Worm (Caenorhabditis elegans) whole organism, L4 larva: ENCODE measurements around the gene H25P19.1.

Source experiments
- D1046.2 ChIP-seq: fragments of 200-800 bp; sonication (Bioruptor generic); IDR thresholded peaks from 2 replicates; pipeline ENCODE4 v1.3.6; 2022; ENCODE audit warnings: missing genetic modification characterization, missing compliant biosample characterization
- Y105C5A.15 ChIP-seq: fragments of 200-800 bp; sonication (Bioruptor generic); IDR thresholded peaks from 2 replicates; pipeline ENCODE4 v1.3.6; 2022; ENCODE audit warnings: missing genetic modification characterization, missing compliant biosample characterization
- Y48G9A.11 ChIP-seq: fragments of 200-800 bp; sonication (Bioruptor generic); IDR thresholded peaks from 2 replicates; pipeline ENCODE4 v1.3.6; 2022; ENCODE audit warnings: missing genetic modification reagents, missing genetic modification characterization, missing compliant biosample characterization
- Y75B8A.6 ChIP-seq: fragments of 200-800 bp; sonication (Bioruptor generic); IDR thresholded peaks from 2 replicates; pipeline ENCODE4 v1.3.6; 2022; ENCODE audit warnings: missing genetic modification reagents, missing genetic modification characterization, missing compliant biosample characterization
- ZK337.2 ChIP-seq: fragments of 200-800 bp; sonication (Bioruptor generic); IDR thresholded peaks from 2 replicates; pipeline ENCODE4 v1.3.6; 2022; ENCODE audit warnings: missing genetic modification reagents, missing genetic modification characterization, missing compliant biosample characterization
- ZK546.5 ChIP-seq, 2 experiments: sonication (generic microtip); optimal IDR thresholded peaks; 2 replicates each; lab custom pipeline; 2017; ENCODE audit warnings: missing biosample characterization in 2 of 2, missing genetic modification characterization in 2 of 2
- aha-1 ChIP-seq: fragments of 150-350 bp; peaks from one replicate; lab custom pipeline; 2014; ENCODE audit warnings: missing biosample characterization, missing genetic modification characterization
- arid-1 ChIP-seq: fragments of 200-800 bp; sonication (Bioruptor generic); conservative IDR thresholded peaks from 2 replicates; pipeline ENCODE4 v1.3.6; 2022; ENCODE audit warnings: missing genetic modification reagents, missing genetic modification characterization, missing compliant biosample characterization
- attf-4 ChIP-seq: sonication (generic microtip); optimal IDR thresholded peaks from 3 replicates; lab custom pipeline; 2017; ENCODE audit warnings: missing biosample characterization, missing genetic modification characterization
- ceh-28 ChIP-seq: fragments of 150-350 bp; optimal IDR thresholded peaks from 2 replicates; lab custom pipeline; 2014; ENCODE audit warnings: missing biosample characterization, missing genetic modification reagents, missing genetic modification characterization
- ceh-44 ChIP-seq: fragments of 200-800 bp; sonication (Bioruptor generic); IDR thresholded peaks from 2 replicates; pipeline ENCODE4 v1.3.6; 2022; ENCODE audit warnings: missing genetic modification reagents, missing genetic modification characterization, missing compliant biosample characterization
- ceh-62 ChIP-seq: sonication (generic microtip); optimal IDR thresholded peaks from 2 replicates; lab custom pipeline; 2017; ENCODE audit warnings: missing biosample characterization, missing genetic modification characterization
- ces-1 ChIP-seq: fragments of 150-350 bp; sonication (generic microtip); optimal IDR thresholded peaks from 4 replicates; lab custom pipeline; 2014; ENCODE audit warnings: missing biosample characterization, missing genetic modification reagents, missing genetic modification characterization
- cey-2 ChIP-seq: sonication (generic microtip); optimal IDR thresholded peaks from 3 replicates; lab custom pipeline; 2017; ENCODE audit warnings: missing genetic modification characterization, mild to moderate bottlenecking, missing compliant biosample characterization, antibody characterized with exemption, borderline replicate concordance; ENCODE audit not compliant: insufficient read depth
- ctbp-1 ChIP-seq: fragments of 200-800 bp; sonication (Bioruptor generic); IDR thresholded peaks from 2 replicates; pipeline ENCODE4 v1.3.6; 2022; ENCODE audit warnings: missing genetic modification reagents, missing genetic modification characterization, missing compliant biosample characterization
- daf-16 ChIP-seq, 3 experiments: sonication (generic microtip); optimal IDR thresholded peaks; 2 replicates each; lab custom pipeline; 2016 to 2017; ENCODE audit warnings: missing genetic modification characterization in 3 of 3, missing genetic modification reagents in 3 of 3, mild to moderate bottlenecking in 2 of 3, missing compliant biosample characterization in 2 of 3, missing biosample characterization in 1 of 3, moderate library complexity in 1 of 3
- dmd-6 ChIP-seq: fragments of 200-800 bp; sonication (Bioruptor generic); IDR thresholded peaks from 2 replicates; pipeline ENCODE4 v1.3.6; 2022; ENCODE audit warnings: missing genetic modification reagents, missing genetic modification characterization, missing compliant biosample characterization
- dmd-8 ChIP-seq: fragments of 200-800 bp; sonication (Bioruptor generic); IDR thresholded peaks from 2 replicates; pipeline ENCODE4 v1.3.6; 2022; ENCODE audit warnings: missing genetic modification characterization, missing compliant biosample characterization
- dmd-9 ChIP-seq: fragments of 200-800 bp; sonication (Bioruptor generic); IDR thresholded peaks from 2 replicates; pipeline ENCODE4 v1.3.6; 2022; ENCODE audit warnings: missing genetic modification reagents, missing genetic modification characterization, missing compliant biosample characterization
- dve-1 ChIP-seq: sonication (generic microtip); optimal IDR thresholded peaks from 2 replicates; lab custom pipeline; 2017; ENCODE audit warnings: antibody characterized with exemption, mild to moderate bottlenecking, missing genetic modification characterization, missing compliant biosample characterization; ENCODE audit not compliant: insufficient read depth
- egl-43 ChIP-seq: fragments of 200-800 bp; sonication (Bioruptor generic); IDR thresholded peaks from 2 replicates; pipeline ENCODE4 v1.3.6; 2022; ENCODE audit warnings: missing genetic modification reagents, missing genetic modification characterization, missing compliant biosample characterization
- fkh-10 ChIP-seq: fragments of 150-350 bp; optimal IDR thresholded peaks from 2 replicates; lab custom pipeline; 2014; ENCODE audit warnings: missing biosample characterization, missing genetic modification reagents, missing genetic modification characterization
- fos-1 ChIP-seq: fragments of 150-350 bp; optimal IDR thresholded peaks from 2 replicates; lab custom pipeline; 2014; ENCODE audit warnings: missing biosample characterization, missing genetic modification characterization
- gei-8 ChIP-seq: fragments of 200-800 bp; sonication (Bioruptor generic); optimal IDR thresholded peaks from 2 replicates; lab custom pipeline; 2018; ENCODE audit warnings: mild to moderate bottlenecking, missing genetic modification characterization, missing compliant biosample characterization
- hlh-30 ChIP-seq: sonication (generic microtip); optimal IDR thresholded peaks from 2 replicates; lab custom pipeline; 2017; ENCODE audit warnings: antibody characterized with exemption, mild to moderate bottlenecking, missing genetic modification characterization, missing compliant biosample characterization; ENCODE audit not compliant: insufficient read depth
- jun-1 ChIP-seq: fragments of 150-350 bp; optimal IDR thresholded peaks from 2 replicates; lab custom pipeline; 2014; ENCODE audit warnings: missing biosample characterization, missing genetic modification reagents, missing genetic modification characterization
- lim-7 ChIP-seq: fragments of 200-800 bp; sonication (Bioruptor generic); IDR thresholded peaks from 2 replicates; pipeline ENCODE4 v1.3.6; 2022; ENCODE audit warnings: missing genetic modification characterization, missing compliant biosample characterization
- lin-15B ChIP-seq: fragments of 150-350 bp; sonication (generic microtip); optimal IDR thresholded peaks from 3 replicates; lab custom pipeline; 2014; ENCODE audit warnings: missing biosample characterization, missing genetic modification characterization
- lin-39 ChIP-seq: fragments of 150-350 bp; optimal IDR thresholded peaks from 2 replicates; lab custom pipeline; 2014; ENCODE audit warnings: missing biosample characterization, missing genetic modification reagents, missing genetic modification characterization
- mep-1 ChIP-seq: fragments of 150-350 bp; sonication (generic microtip); optimal IDR thresholded peaks from 3 replicates; lab custom pipeline; 2014; ENCODE audit warnings: missing biosample characterization, missing genetic modification characterization
- nhr-10 ChIP-seq: fragments of 150-350 bp; optimal IDR thresholded peaks from 2 replicates; lab custom pipeline; 2014; ENCODE audit warnings: missing biosample characterization, missing genetic modification characterization
- nhr-102 ChIP-seq: sonication (generic microtip); optimal IDR thresholded peaks from 2 replicates; lab custom pipeline; 2016; ENCODE audit warnings: mild to moderate bottlenecking, missing genetic modification characterization, moderate library complexity, missing compliant biosample characterization
- nhr-25 ChIP-seq: sonication (generic microtip); optimal IDR thresholded peaks from 2 replicates; lab custom pipeline; 2017; ENCODE audit warnings: missing genetic modification characterization, mild to moderate bottlenecking, missing compliant biosample characterization, antibody characterized with exemption, moderate library complexity, borderline replicate concordance; ENCODE audit not compliant: insufficient read depth
- nhr-28 ChIP-seq: fragments of 150-350 bp; optimal IDR thresholded peaks from 2 replicates; lab custom pipeline; 2014; ENCODE audit warnings: missing biosample characterization, missing genetic modification characterization
- nhr-48 ChIP-seq: sonication (generic microtip); optimal IDR thresholded peaks from 2 replicates; lab custom pipeline; 2016; ENCODE audit warnings: mild to moderate bottlenecking, missing genetic modification characterization, missing compliant biosample characterization
- pha-4 ChIP-seq, 2 experiments: fragments of 150-350 bp in 1 of 2; fragments of 200-800 bp in 1 of 2; sonication (Bioruptor generic) in 1 of 2; IDR thresholded peaks in 1 of 2; optimal IDR thresholded peaks in 1 of 2; 2 replicates each; pipeline versions ENCODE4 v1.3.6 to Lab custom; 2014 to 2022; ENCODE audit warnings: missing genetic modification characterization in 2 of 2, missing genetic modification reagents in 2 of 2, missing biosample characterization in 1 of 2, missing compliant biosample characterization in 1 of 2
- set-16 ChIP-seq: fragments of 200-800 bp; sonication (Bioruptor generic); IDR thresholded peaks from 2 replicates; pipeline ENCODE4 v1.3.6; 2022; ENCODE audit warnings: missing genetic modification reagents, missing genetic modification characterization, missing compliant biosample characterization
- spr-1 ChIP-seq: sonication (generic microtip); optimal IDR thresholded peaks from 2 replicates; lab custom pipeline; 2016; ENCODE audit warnings: mild to moderate bottlenecking, missing genetic modification characterization, missing compliant biosample characterization
- spr-3 ChIP-seq: fragments of 200-800 bp; sonication (Bioruptor generic); optimal IDR thresholded peaks from 2 replicates; lab custom pipeline; 2018; ENCODE audit warnings: mild to moderate bottlenecking, missing genetic modification characterization, missing compliant biosample characterization
- unc-130 ChIP-seq: sonication (generic microtip); optimal IDR thresholded peaks from 2 replicates; lab custom pipeline; 2016; ENCODE audit warnings: missing genetic modification reagents, missing genetic modification characterization, missing compliant biosample characterization
- vab-7 ChIP-seq: fragments of 200-800 bp; sonication (Bioruptor generic); IDR thresholded peaks from 2 replicates; pipeline ENCODE4 v1.3.6; 2022; ENCODE audit warnings: missing genetic modification reagents, missing genetic modification characterization, missing compliant biosample characterization
- zip-2 ChIP-seq: fragments of 150-350 bp; optimal IDR thresholded peaks from 2 replicates; lab custom pipeline; 2014; ENCODE audit warnings: missing biosample characterization, missing genetic modification characterization
- ztf-11 ChIP-seq: fragments of 150-350 bp; optimal IDR thresholded peaks from 2 replicates; lab custom pipeline; 2014; ENCODE audit warnings: missing biosample characterization, missing genetic modification characterization

Gene H25P19.1

DNA sequence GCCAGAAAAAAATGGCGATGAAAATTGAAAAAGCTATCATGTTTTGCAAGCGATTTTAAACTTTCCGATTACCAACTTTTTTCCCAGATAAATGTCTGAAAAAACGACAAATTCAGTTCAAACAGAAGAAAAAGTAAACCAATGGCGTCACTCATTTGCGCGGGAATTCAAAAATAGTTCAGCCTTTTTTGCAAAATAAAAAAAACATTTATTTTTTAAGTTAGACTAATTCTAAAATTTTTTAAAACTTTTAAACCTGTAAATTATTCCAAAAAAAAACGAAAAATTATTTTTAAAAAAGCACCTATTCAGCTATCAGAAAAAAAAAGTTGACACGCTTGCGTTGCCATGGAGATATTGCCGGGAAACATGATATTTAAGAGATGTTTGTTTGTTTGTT is 25.4 kb downstream of the H25P19.1 start, which contains the start of gene cyp-33C11:
Gene cyp-33C11 (minus strand): TSS at position 101 of the 400 bp plus-strand sequence.
- TF ChIP-seq aha-1 (no peak), attf-4 (tag; lab: Kevin White, UChicago) (no peak), ZK546.5 (tag; optimal IDR thresholded peaks at IDR 0.05; lab: Kevin White, UChicago) (no peak)

DNA sequence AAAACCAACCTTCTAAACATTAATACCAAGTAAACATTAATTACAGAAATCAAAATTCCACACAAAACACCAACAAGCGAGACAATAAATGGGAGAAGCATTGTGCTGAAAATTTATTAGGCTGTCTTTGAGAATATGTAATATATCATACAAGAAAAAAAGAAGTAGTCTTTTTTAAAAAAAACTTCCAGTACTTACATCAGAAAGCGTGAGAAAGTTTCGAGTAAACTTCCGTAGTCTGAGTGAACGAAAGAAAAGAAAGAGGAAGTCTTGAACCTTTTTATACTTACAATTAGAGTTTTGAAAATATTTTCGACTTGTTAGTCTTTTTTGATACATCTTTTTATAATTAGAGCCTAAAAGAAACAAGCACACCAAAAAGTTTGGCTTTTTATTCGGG is 32.2 kb downstream of the H25P19.1 start, which contains the start of gene srbc-40:
Gene srbc-40 (minus strand): TSS at position 101 of the 400 bp plus-strand sequence.
- no peak for TF ChIP-seq daf-16 (GFP tag; optimal IDR thresholded peaks at IDR 0.05; lab: Kevin White, UChicago)
- TF ChIP-seq daf-16 (tag; optimal IDR thresholded peaks at IDR 0.05; lab: Kevin White, UChicago): no peak
- no peak for TF ChIP-seq unc-130
- TF ChIP-seq, all 104 proteins: peak for 0

DNA sequence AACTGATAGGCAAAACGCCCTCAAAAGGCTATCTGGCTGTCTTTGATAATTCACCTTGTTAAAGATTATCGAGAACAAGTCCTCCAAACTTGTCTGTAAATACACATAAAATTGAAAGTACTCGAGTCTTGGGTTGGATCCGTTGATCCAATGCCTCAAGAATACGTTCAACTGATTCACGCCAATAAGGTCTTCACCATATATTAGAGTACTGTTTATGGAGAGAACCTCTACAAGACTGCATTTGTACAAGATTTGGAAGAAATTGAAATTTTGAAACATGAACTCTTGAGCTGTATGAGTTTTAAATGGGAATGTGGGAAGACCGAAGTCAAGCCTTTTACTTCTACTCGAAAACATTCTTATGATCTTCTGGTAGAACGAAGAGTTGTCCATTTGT is 35.4 kb downstream of the H25P19.1 start:
- TF ChIP-seq lin-39 (no peak), ceh-28 (tag; lab: Kevin White, UChicago) (no peak), D1046.2 (GFP tag; lab: Robert Waterston, UW) (no peak), aha-1 (peak; percentile 95), daf-16 (GFP tag; optimal IDR thresholded peaks at IDR 0.05; lab: Kevin White, UChicago) (no peak), daf-16 (tag; optimal IDR thresholded peaks at IDR 0.05; lab: Kevin White, UChicago) (no peak)

DNA sequence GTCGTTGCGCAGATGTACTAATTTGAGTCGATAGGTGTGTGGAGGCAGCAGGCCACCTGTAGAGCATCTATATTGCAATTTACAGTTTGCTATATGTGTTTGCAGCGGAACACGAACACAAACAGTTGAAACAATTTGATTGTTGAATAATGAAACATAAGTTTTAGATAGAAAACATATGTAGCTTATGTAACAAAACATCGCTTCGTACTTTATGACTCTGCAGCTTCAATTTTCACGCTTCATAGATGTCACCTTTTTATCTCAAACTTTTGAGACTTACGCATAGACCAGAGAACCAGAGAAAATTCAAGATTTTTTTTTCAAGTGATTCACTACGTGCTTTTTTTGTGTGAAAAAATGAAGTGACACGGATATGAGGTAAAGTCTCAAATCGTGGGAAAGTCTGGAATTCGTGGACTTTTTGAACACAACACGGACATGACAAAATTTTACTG is 36.4 kb downstream of the H25P19.1 start, which contains the start of gene fbxb-72:
Gene fbxb-72 (minus strand): TSS at position 58 of the 458 bp plus-strand sequence.
- no peak; the same call in 1 of the 2 replicates for TF ChIP-seq dmd-9 (GFP tag; lab: Robert Waterston, UW)
- TF ChIP-seq nhr-25 (tag; lab: Kevin White, UChicago): no peak
- TF ChIP-seq lin-15B: no peak
- TF ChIP-seq fkh-10 (GFP tag; lab: Kevin White, UChicago): no peak
- TF ChIP-seq pha-4 (GFP tag; IDR thresholded peaks at IDR 0.05; lab: Robert Waterston, UW): peak; percentile 67; the same call in 1 of the 2 replicates
- no peak for TF ChIP-seq pha-4 (tag; optimal IDR thresholded peaks at IDR 0.05; lab: Kevin White, UChicago)
- no peak for TF ChIP-seq dmd-6
- TF ChIP-seq nhr-48 (tag; lab: Kevin White, UChicago): peak; percentile 68
- peak; percentile 22 for TF ChIP-seq spr-3 (GFP tag; lab: Kevin White, UChicago)
- TF ChIP-seq ctbp-1: no peak
- TF ChIP-seq Y48G9A.11 (GFP tag; lab: Robert Waterston, UW): 0 out of 2 replicates have a peak, but pooled peaks have one; percentile 14
- peak; percentile 13 for TF ChIP-seq gei-8 (GFP tag; lab: Kevin White, UChicago)
- peak; percentile 8; the same call in 1 of the 2 replicates for TF ChIP-seq Y105C5A.15
- TF ChIP-seq mep-1 (tag; lab: Kevin White, UChicago): peak; percentile 96
- peak; percentile 90 for TF ChIP-seq dve-1 (tag; lab: Kevin White, UChicago)
- TF ChIP-seq dmd-8 (GFP tag; lab: Robert Waterston, UW): no peak
- TF ChIP-seq arid-1: peak; percentile 82
- TF ChIP-seq jun-1 (tag; lab: Kevin White, UChicago): no peak
- TF ChIP-seq daf-16 (GFP tag; optimal IDR thresholded peaks at IDR 0.05; lab: Kevin White, UChicago): peak; percentile 41 to 93
- TF ChIP-seq daf-16 (tag; optimal IDR thresholded peaks at IDR 0.05; lab: Kevin White, UChicago): peak; percentile 89
- no peak for TF ChIP-seq ces-1 (GFP tag; lab: Kevin White, UChicago)
- TF ChIP-seq set-16 (GFP tag; lab: Robert Waterston, UW): no peak
- peak; percentile 43 for TF ChIP-seq hlh-30
- no peak for TF ChIP-seq cey-2 (tag; lab: Kevin White, UChicago)
- TF ChIP-seq zip-2 (tag; lab: Kevin White, UChicago): peak; percentile 83
- peak; percentile 92 for TF ChIP-seq spr-1 (tag; lab: Kevin White, UChicago)
- peak; percentile 96 for TF ChIP-seq nhr-10 (tag; lab: Kevin White, UChicago)
- TF ChIP-seq lim-7 (GFP tag; lab: Robert Waterston, UW): 0 out of 2 replicates have a peak, but pooled peaks have one; percentile 19
- no peak for TF ChIP-seq ztf-11 (tag; lab: Kevin White, UChicago)
- no peak for TF ChIP-seq fos-1 (tag; lab: Kevin White, UChicago)
- TF ChIP-seq nhr-102 (tag; lab: Kevin White, UChicago): peak; percentile 95
- no peak for TF ChIP-seq ceh-44 (GFP tag; lab: Robert Waterston, UW)
- no peak for TF ChIP-seq egl-43 (GFP tag; lab: Robert Waterston, UW)
- TF ChIP-seq vab-7 (GFP tag; lab: Robert Waterston, UW): no peak
- TF ChIP-seq nhr-28 (tag; lab: Kevin White, UChicago): peak; percentile 45
- TF ChIP-seq ZK337.2 (GFP tag; lab: Robert Waterston, UW): no peak
- TF ChIP-seq ceh-62: no peak
- peak; percentile 69; the same call in 1 of the 2 replicates for TF ChIP-seq Y75B8A.6
